Worm (Caenorhabditis elegans) whole organism, young adult: ENCODE measurements around the gene arf-5.
"Not testable (repeated sequence)": the region's sequence is repeated elsewhere in the genome, so short reads cannot be mapped to it uniquely, and the experiment has no call there.

Source experiments
- B0019.2 ChIP-seq: fragments of 200-800 bp; sonication (Bioruptor generic); conservative IDR thresholded peaks from 2 replicates; pipeline ENCODE4 v1.3.6; 2022; ENCODE audit warnings: missing genetic modification reagents, missing genetic modification characterization, missing compliant biosample characterization
- B0336.3 ChIP-seq: fragments of 200-800 bp; sonication (Bioruptor generic); IDR thresholded peaks from 2 replicates; pipeline ENCODE4 v1.3.6; 2022; ENCODE audit warnings: missing genetic modification characterization, missing compliant biosample characterization
- C06A6.2 ChIP-seq: fragments of 200-800 bp; sonication (Bioruptor generic); conservative IDR thresholded peaks from 2 replicates; pipeline ENCODE4 v1.3.6; 2022; ENCODE audit warnings: missing genetic modification characterization, missing compliant biosample characterization
- C17E4.6 ChIP-seq: fragments of 200-800 bp; sonication (Bioruptor generic); IDR thresholded peaks from 2 replicates; pipeline ENCODE4 v1.3.6; 2022; ENCODE audit warnings: missing genetic modification reagents, missing genetic modification characterization, missing compliant biosample characterization
- D2030.7 ChIP-seq: fragments of 200-800 bp; sonication (Bioruptor generic); IDR thresholded peaks from 2 replicates; pipeline ENCODE4 v1.3.6; 2022; ENCODE audit warnings: missing genetic modification reagents, missing genetic modification characterization, missing compliant biosample characterization
- F33H1.4 ChIP-seq: fragments of 200-800 bp; sonication (Bioruptor generic); IDR thresholded peaks from 2 replicates; pipeline ENCODE4 v1.3.6; 2022; ENCODE audit warnings: missing genetic modification reagents, missing genetic modification characterization, missing compliant biosample characterization
- K11D2.4 ChIP-seq: fragments of 200-800 bp; sonication (Bioruptor generic); IDR thresholded peaks from 2 replicates; pipeline ENCODE4 v1.3.6; 2022; ENCODE audit warnings: missing genetic modification reagents, missing genetic modification characterization, missing compliant biosample characterization
- Y53F4B.3 ChIP-seq: fragments of 200-800 bp; sonication (Bioruptor generic); IDR thresholded peaks from 2 replicates; pipeline ENCODE4 v1.3.6; 2022; ENCODE audit warnings: missing genetic modification reagents, missing genetic modification characterization, missing compliant biosample characterization
- Y53G8AR.9 ChIP-seq: fragments of 200-800 bp; sonication (Bioruptor generic); conservative IDR thresholded peaks from 2 replicates; pipeline ENCODE4 v1.3.6; 2022; ENCODE audit warnings: missing genetic modification reagents, missing genetic modification characterization, missing compliant biosample characterization
- Y67H2A.10 ChIP-seq: fragments of 200-800 bp; sonication (Bioruptor generic); conservative IDR thresholded peaks from 2 replicates; pipeline ENCODE4 v1.3.6; 2022; ENCODE audit warnings: missing genetic modification reagents, missing genetic modification characterization, missing compliant biosample characterization
- Y95B8A.8 ChIP-seq: fragments of 200-800 bp; sonication (Bioruptor generic); IDR thresholded peaks from 2 replicates; pipeline ENCODE4 v1.3.6; 2022; ENCODE audit warnings: missing genetic modification reagents, missing genetic modification characterization, missing compliant biosample characterization
- ama-1 ChIP-seq, 3 experiments: fragments of 150-350 bp in 1 of 3; sonication (generic microtip) in 2 of 3; optimal IDR thresholded peaks; 2 replicates each; lab custom pipeline; 2014 to 2018; ENCODE audit warnings: missing biosample characterization in 2 of 3, missing genetic modification characterization in 2 of 3, missing genetic modification reagents in 2 of 3
- aptf-2 ChIP-seq: fragments of 200-800 bp; sonication (Bioruptor generic); conservative IDR thresholded peaks from 2 replicates; pipeline ENCODE4 v1.3.6; 2022; ENCODE audit warnings: missing genetic modification reagents, missing genetic modification characterization, missing compliant biosample characterization
- athp-1 ChIP-seq: sonication (generic microtip); optimal IDR thresholded peaks from 2 replicates; lab custom pipeline; 2017; ENCODE audit warnings: mild to moderate bottlenecking, missing genetic modification characterization, missing compliant biosample characterization
- attf-5 ChIP-seq: fragments of 200-800 bp; sonication (Bioruptor generic); optimal IDR thresholded peaks from 2 replicates; lab custom pipeline; 2018; ENCODE audit warnings: mild to moderate bottlenecking, missing genetic modification characterization, missing compliant biosample characterization
- bed-1 ChIP-seq: fragments of 200-800 bp; sonication (Bioruptor generic); IDR thresholded peaks from 2 replicates; pipeline ENCODE4 v1.3.6; 2022; ENCODE audit warnings: missing genetic modification reagents, missing genetic modification characterization, missing compliant biosample characterization
- bed-2 ChIP-seq: fragments of 200-800 bp; sonication (Bioruptor generic); IDR thresholded peaks from 2 replicates; pipeline ENCODE4 v1.3.6; 2022; ENCODE audit warnings: missing genetic modification reagents, missing genetic modification characterization, missing compliant biosample characterization
- cebp-1 ChIP-seq, 2 experiments: fragments of 200-800 bp in 1 of 2; sonication (Bioruptor generic) in 1 of 2; sonication (generic microtip) in 1 of 2; IDR thresholded peaks in 1 of 2; optimal IDR thresholded peaks in 1 of 2; 2 replicates each; pipeline versions ENCODE4 v1.3.6 to Lab custom; 2017 to 2022; ENCODE audit warnings: missing compliant biosample characterization in 2 of 2, missing genetic modification characterization in 2 of 2, mild to moderate bottlenecking in 1 of 2, missing genetic modification reagents in 1 of 2, moderate library complexity in 1 of 2
- ceh-100 ChIP-seq: fragments of 200-800 bp; sonication (Bioruptor generic); IDR thresholded peaks from 2 replicates; pipeline ENCODE4 v1.3.6; 2022; ENCODE audit warnings: missing genetic modification reagents, missing genetic modification characterization, missing compliant biosample characterization
- ceh-27 ChIP-seq: fragments of 200-800 bp; sonication (Bioruptor generic); optimal IDR thresholded peaks from 2 replicates; lab custom pipeline; 2018; ENCODE audit warnings: mild to moderate bottlenecking, missing genetic modification characterization, moderate library complexity, missing compliant biosample characterization
- ceh-40 ChIP-seq: fragments of 200-800 bp; sonication (Bioruptor generic); IDR thresholded peaks from 2 replicates; pipeline ENCODE4 v1.3.6; 2022; ENCODE audit warnings: missing genetic modification characterization, missing compliant biosample characterization
- ceh-79 ChIP-seq: sonication (generic microtip); optimal IDR thresholded peaks from 2 replicates; lab custom pipeline; 2017; ENCODE audit warnings: mild to moderate bottlenecking, missing genetic modification characterization, missing compliant biosample characterization
- ceh-91 ChIP-seq: fragments of 200-800 bp; sonication (Bioruptor generic); IDR thresholded peaks from 2 replicates; pipeline ENCODE4 v1.3.6; 2022; ENCODE audit warnings: missing genetic modification reagents, missing genetic modification characterization, missing compliant biosample characterization
- dox-1 ChIP-seq: fragments of 200-800 bp; sonication (Bioruptor generic); IDR thresholded peaks from 2 replicates; pipeline ENCODE4 v1.3.6; 2022; ENCODE audit warnings: missing genetic modification reagents, missing genetic modification characterization, missing compliant biosample characterization
- efl-1 ChIP-seq: fragments of 150-350 bp; optimal IDR thresholded peaks from 2 replicates; lab custom pipeline; 2014; ENCODE audit warnings: missing biosample characterization, missing genetic modification reagents, missing genetic modification characterization
- egl-44 ChIP-seq: fragments of 200-800 bp; sonication (Bioruptor generic); IDR thresholded peaks from 2 replicates; pipeline ENCODE4 v1.3.6; 2022; ENCODE audit warnings: missing genetic modification reagents, missing genetic modification characterization, missing compliant biosample characterization
- ekl-4 ChIP-seq: fragments of 200-800 bp; sonication (Bioruptor generic); IDR thresholded peaks from 2 replicates; pipeline ENCODE4 v1.3.6; 2022; ENCODE audit warnings: missing genetic modification reagents, missing genetic modification characterization, missing compliant biosample characterization
- him-1 ChIP-seq: sonication (generic microtip); optimal IDR thresholded peaks from 2 replicates; lab custom pipeline; 2016; ENCODE audit warnings: missing genotype, missing genetic modification reagents, missing genetic modification characterization, missing compliant biosample characterization
- hmg-1.2 ChIP-seq: fragments of 200-800 bp; sonication (Bioruptor generic); IDR thresholded peaks from 2 replicates; pipeline ENCODE4 v1.3.6; 2022; ENCODE audit warnings: missing genetic modification reagents, missing genetic modification characterization, missing compliant biosample characterization
- hmg-20 ChIP-seq: fragments of 200-800 bp; sonication (Bioruptor generic); IDR thresholded peaks from 2 replicates; pipeline ENCODE4 v1.3.6; 2022; ENCODE audit warnings: missing genetic modification reagents, missing genetic modification characterization, missing compliant biosample characterization
- hsf-1 ChIP-seq: fragments of 200-800 bp; sonication (Bioruptor generic); IDR thresholded peaks from 2 replicates; pipeline ENCODE4 v1.3.6; 2022; ENCODE audit warnings: missing genetic modification reagents, missing genetic modification characterization, missing compliant biosample characterization
- lin-26 ChIP-seq: fragments of 200-800 bp; sonication (Bioruptor generic); IDR thresholded peaks from 2 replicates; pipeline ENCODE4 v1.3.6; 2022; ENCODE audit warnings: missing genetic modification reagents, missing genetic modification characterization, missing compliant biosample characterization
- lin-35 ChIP-seq, 3 experiments: fragments of 150-350 bp in 2 of 3; sonication (generic microtip) in 1 of 3; optimal IDR thresholded peaks; 2 replicates each; lab custom pipeline; 2014 to 2018; ENCODE audit warnings: missing biosample characterization in 3 of 3, missing genetic modification characterization in 3 of 3, missing genetic modification reagents in 3 of 3
- lin-54 ChIP-seq: fragments of 200-800 bp; sonication (Bioruptor generic); optimal IDR thresholded peaks from 2 replicates; lab custom pipeline; 2018; ENCODE audit warnings: mild to moderate bottlenecking, missing genetic modification characterization, missing compliant biosample characterization
- madf-3 ChIP-seq: fragments of 200-800 bp; sonication (Bioruptor generic); IDR thresholded peaks from 2 replicates; pipeline ENCODE4 v1.3.6; 2022; ENCODE audit warnings: missing genetic modification reagents, missing genetic modification characterization, missing compliant biosample characterization
- madf-6 ChIP-seq: fragments of 200-800 bp; sonication (Bioruptor generic); IDR thresholded peaks from 2 replicates; pipeline ENCODE4 v1.3.6; 2022; ENCODE audit warnings: missing genetic modification reagents, missing genetic modification characterization, missing compliant biosample characterization
- mcd-1 ChIP-seq: fragments of 200-800 bp; sonication (Bioruptor generic); IDR thresholded peaks from 2 replicates; pipeline ENCODE4 v1.3.6; 2022; ENCODE audit warnings: missing genetic modification reagents, missing genetic modification characterization, missing compliant biosample characterization
- rpc-1 ChIP-seq, 2 experiments: fragments of 150-350 bp in 1 of 2; sonication (generic microtip) in 1 of 2; optimal IDR thresholded peaks; 2 replicates each; lab custom pipeline; 2014 to 2018; ENCODE audit warnings: missing biosample characterization in 1 of 2, missing genetic modification characterization in 1 of 2, missing genetic modification reagents in 1 of 2, missing genotype in 1 of 2
- snpc-3.4 ChIP-seq: sonication (generic microtip); optimal IDR thresholded peaks from 2 replicates; lab custom pipeline; 2017; ENCODE audit warnings: missing genetic modification characterization, mild to moderate bottlenecking, missing compliant biosample characterization, antibody characterized with exemption, moderate library complexity, missing genotype, missing genetic modification reagents
- tbp1 ChIP-seq: fragments of 200-800 bp; sonication (Bioruptor generic); optimal IDR thresholded peaks from 2 replicates; lab custom pipeline; 2018; ENCODE audit warnings: mild to moderate bottlenecking, missing genetic modification characterization, missing compliant biosample characterization
- unc-130 ChIP-seq: sonication (generic microtip); optimal IDR thresholded peaks from 2 replicates; lab custom pipeline; 2016; ENCODE audit warnings: missing genetic modification reagents, missing genetic modification characterization, missing compliant biosample characterization
- xnd-1 ChIP-seq: sonication (generic microtip); optimal IDR thresholded peaks from 2 replicates; lab custom pipeline; 2016; ENCODE audit warnings: missing genotype, missing genetic modification reagents, missing genetic modification characterization, missing compliant biosample characterization
- ztf-18 ChIP-seq: sonication (generic microtip); optimal IDR thresholded peaks from 2 replicates; lab custom pipeline; 2016; ENCODE audit warnings: missing genotype, mild to moderate bottlenecking, missing genetic modification characterization, missing compliant biosample characterization
- ztf-25 ChIP-seq: fragments of 200-800 bp; sonication (Bioruptor generic); IDR thresholded peaks from 2 replicates; pipeline ENCODE4 v1.3.6; 2022; ENCODE audit warnings: missing genetic modification reagents, missing genetic modification characterization, missing compliant biosample characterization

Gene arf-5

ce11 chrIV:7946457-7946856, 35.9 kb upstream of the arf-5 start, which contains the start of gene czw-1:
Gene czw-1, minus strand, starts transcription at chrIV:7946825.
- TF ChIP-seq hmg-1.2 (GFP tag; lab: Robert Waterston, UW): no peak
- TF ChIP-seq ceh-100 (GFP tag; lab: Robert Waterston, UW): no peak
- no peak for TF ChIP-seq bed-1 (GFP tag; lab: Robert Waterston, UW)
- TF ChIP-seq D2030.7 (GFP tag; lab: Robert Waterston, UW): no peak
- TF ChIP-seq B0336.3 (GFP tag; lab: Robert Waterston, UW): no peak
- no peak for TF ChIP-seq madf-3
- no peak for TF ChIP-seq ama-1 (optimal IDR thresholded peaks at IDR 0.05; lab: Kevin White, UChicago)
- no peak for TF ChIP-seq ama-1 (GFP tag; optimal IDR thresholded peaks at IDR 0.05; lab: Kevin White, UChicago)
- TF ChIP-seq ceh-79 (tag; lab: Kevin White, UChicago): no peak

ce11 chrIV:7946899-7947499, 35.3 kb upstream of the arf-5 start, which contains the start of gene F20D12.12:
Gene F20D12.12, plus strand, starts transcription at chrIV:7947440.
- TF ChIP-seq ceh-27 (GFP tag; lab: Kevin White, UChicago): peak; percentile 83
- TF ChIP-seq B0019.2 (GFP tag; lab: Robert Waterston, UW): peak; percentile 96
- peak; percentile 86 for TF ChIP-seq Y67H2A.10
- TF ChIP-seq xnd-1 (tag; lab: Kevin White, UChicago): peak; percentile 69
- peak; percentile 14 for TF ChIP-seq rpc-1 (optimal IDR thresholded peaks at IDR 0.05; lab: Kevin White, UChicago)
- not testable (repeated sequence) for TF ChIP-seq rpc-1 (tag; optimal IDR thresholded peaks at IDR 0.05; lab: Kevin White, UChicago)
- peak; percentile 97 for TF ChIP-seq Y95B8A.8
- TF ChIP-seq Y53F4B.3 (GFP tag; lab: Robert Waterston, UW): peak; percentile 53; the same call in 1 of the 2 replicates
- peak; percentile 71 for TF ChIP-seq cebp-1 (GFP tag; IDR thresholded peaks at IDR 0.05; lab: Robert Waterston, UW)
- peak; percentile 75 for TF ChIP-seq cebp-1 (tag; optimal IDR thresholded peaks at IDR 0.05; lab: Kevin White, UChicago)
- 0 out of 2 replicates have a peak, but pooled peaks have one; percentile 40 for TF ChIP-seq ceh-40
- peak; percentile 91 for TF ChIP-seq bed-2 (GFP tag; lab: Robert Waterston, UW)
- peak; percentile 88 for TF ChIP-seq C06A6.2 (GFP tag; lab: Robert Waterston, UW)
- peak; percentile 88 for TF ChIP-seq mcd-1
- TF ChIP-seq ztf-18 (tag; lab: Kevin White, UChicago): peak; percentile 38
- peak; percentile 85 for TF ChIP-seq hmg-1.2 (GFP tag; lab: Robert Waterston, UW)
- TF ChIP-seq tbp1 (GFP tag; lab: Kevin White, UChicago): peak; percentile 59
- peak; percentile 92 for TF ChIP-seq efl-1 (GFP tag; lab: Kevin White, UChicago)
- TF ChIP-seq unc-130 (GFP tag; lab: Kevin White, UChicago): peak; percentile 55
- TF ChIP-seq D2030.7 (GFP tag; lab: Robert Waterston, UW): peak; percentile 99
- TF ChIP-seq ceh-91: peak; percentile 97
- peak; percentile 76 for TF ChIP-seq C17E4.6 (GFP tag; lab: Robert Waterston, UW)
- TF ChIP-seq him-1: peak; percentile 23
- peak; percentile 90 for TF ChIP-seq ekl-4
- TF ChIP-seq lin-26 (GFP tag; lab: Robert Waterston, UW): peak; percentile 84
- TF ChIP-seq attf-5 (GFP tag; lab: Kevin White, UChicago): peak; percentile 94
- TF ChIP-seq lin-54 (GFP tag; lab: Kevin White, UChicago): peak; percentile 78
- TF ChIP-seq Y53G8AR.9 (GFP tag; lab: Robert Waterston, UW): peak; percentile 88
- TF ChIP-seq lin-35 (GFP tag; optimal IDR thresholded peaks at IDR 0.05; lab: Kevin White, UChicago): peak in 2 of 3 experiments; percentile 25 to 50
- TF ChIP-seq madf-3: peak; percentile 90
- TF ChIP-seq ztf-25: peak; percentile 92
- TF ChIP-seq hsf-1 (GFP tag; lab: Robert Waterston, UW): peak; percentile 88
- peak; percentile 47; the same call in 1 of the 2 replicates for TF ChIP-seq egl-44 (GFP tag; lab: Robert Waterston, UW)
- TF ChIP-seq dox-1 (GFP tag; lab: Robert Waterston, UW): peak; percentile 97
- peak; percentile 65 for TF ChIP-seq athp-1
- TF ChIP-seq snpc-3.4 (tag; lab: Kevin White, UChicago): peak; percentile 64
- peak; percentile 27; the same call in 1 of the 2 replicates for TF ChIP-seq hmg-20 (GFP tag; lab: Robert Waterston, UW)
- TF ChIP-seq K11D2.4 (GFP tag; lab: Robert Waterston, UW): peak; percentile 91
- TF ChIP-seq F33H1.4 (GFP tag; lab: Robert Waterston, UW): peak; percentile 88
- TF ChIP-seq madf-6: peak; percentile 96
- peak; percentile 97 for TF ChIP-seq aptf-2 (GFP tag; lab: Robert Waterston, UW)
- TF ChIP-seq ceh-100 (GFP tag; lab: Robert Waterston, UW): peak; percentile 99
